Fruit fly (Drosophila melanogaster) whole organism, adult: Measurements from ENCODE around the gene Ncoa6.

ENCODE experiments used
- CG11617 ChIP-seq: fragments of 200-800 bp; sonication (Bioruptor generic); optimal IDR thresholded peaks from 2 replicates; lab custom pipeline; 2017; ENCODE audit warnings: mild to moderate bottlenecking, missing biosample characterization, missing genetic modification reagents, missing genetic modification characterization
- CG12768 ChIP-seq: fragments of 200-800 bp; sonication (Bioruptor generic); optimal IDR thresholded peaks from 2 replicates; lab custom pipeline; 2017; ENCODE audit warnings: missing biosample characterization, missing genetic modification characterization, mild to moderate bottlenecking, moderate library complexity, missing genetic modification reagents
- CG14711 ChIP-seq: fragments of 200-800 bp; sonication (Bioruptor generic); optimal IDR thresholded peaks from 2 replicates; lab custom pipeline; 2018; ENCODE audit warnings: missing biosample characterization, mild to moderate bottlenecking, missing genetic modification characterization, moderate library complexity
- CG1620 ChIP-seq: fragments of 200-800 bp; sonication (Bioruptor generic); optimal IDR thresholded peaks from 2 replicates; lab custom pipeline; 2016; ENCODE audit warnings: missing biosample characterization, missing genetic modification characterization
- CG33017 ChIP-seq: fragments of 200-800 bp; sonication (Bioruptor generic); optimal IDR thresholded peaks from 2 replicates; lab custom pipeline; 2018; ENCODE audit warnings: missing biosample characterization, mild to moderate bottlenecking, missing genetic modification characterization, moderate library complexity
- CG5204 ChIP-seq: fragments of 200-800 bp; sonication (Bioruptor generic); optimal IDR thresholded peaks from 2 replicates; lab custom pipeline; 2016; ENCODE audit warnings: missing biosample characterization, missing genetic modification characterization
- CG7045 ChIP-seq: fragments of 200-800 bp; sonication (Bioruptor generic); optimal IDR thresholded peaks from 2 replicates; lab custom pipeline; 2017; ENCODE audit warnings: missing biosample characterization, mild to moderate bottlenecking, missing genetic modification characterization
- CG7101 ChIP-seq: fragments of 200-800 bp; sonication (Bioruptor generic); optimal IDR thresholded peaks from 2 replicates; lab custom pipeline; 2018; ENCODE audit warnings: missing biosample characterization, mild to moderate bottlenecking, missing genetic modification characterization, moderate library complexity
- Clk ChIP-seq: fragments of 200-800 bp; sonication (Bioruptor generic); optimal IDR thresholded peaks from 2 replicates; lab custom pipeline; 2017; ENCODE audit warnings: missing biosample characterization, missing genetic modification characterization
- Crg-1 ChIP-seq: fragments of 200-800 bp; sonication (Bioruptor generic); optimal IDR thresholded peaks from 2 replicates; lab custom pipeline; 2016; ENCODE audit warnings: missing biosample characterization, missing genetic modification characterization
- Hr96 ChIP-seq: fragments of 200-800 bp; sonication (Bioruptor generic); optimal IDR thresholded peaks from 2 replicates; lab custom pipeline; 2016; ENCODE audit warnings: missing biosample characterization, missing genetic modification characterization
- Mnt ChIP-seq: fragments of 200-800 bp; sonication (Bioruptor generic); optimal IDR thresholded peaks from 2 replicates; lab custom pipeline; 2016; ENCODE audit warnings: missing biosample characterization, mild to moderate bottlenecking, missing genetic modification characterization
- bab1 ChIP-seq: fragments of 200-800 bp; sonication (Bioruptor generic); optimal IDR thresholded peaks from 3 replicates; lab custom pipeline; 2019; ENCODE audit warnings: missing biosample characterization, mild to moderate bottlenecking, missing genetic modification characterization, moderate library complexity
- cic ChIP-seq: fragments of 200-800 bp; sonication (Bioruptor generic); optimal IDR thresholded peaks from 2 replicates; lab custom pipeline; 2017; ENCODE audit warnings: missing biosample characterization, mild to moderate bottlenecking, missing genetic modification characterization, moderate library complexity
- cnc ChIP-seq, 2 experiments: fragments of >200 bp; optimal IDR thresholded peaks; 2 replicates each; lab custom pipeline; 2017
- kay ChIP-seq: fragments of 200-800 bp; sonication (Bioruptor generic); peaks from one replicate; lab custom pipeline; 2016; ENCODE audit warnings: missing biosample characterization, missing genetic modification characterization, borderline replicate concordance
- ovo ChIP-seq: fragments of 200-800 bp; sonication (Bioruptor generic); optimal IDR thresholded peaks from 2 replicates; lab custom pipeline; 2016; ENCODE audit warnings: missing biosample characterization, missing genetic modification characterization
- pad ChIP-seq: fragments of 200-800 bp; sonication (Bioruptor generic); optimal IDR thresholded peaks from 3 replicates; lab custom pipeline; 2017; ENCODE audit warnings: missing biosample characterization, missing genetic modification characterization, mild to moderate bottlenecking, moderate library complexity, missing genetic modification reagents
- tj ChIP-seq: fragments of 200-800 bp; sonication (Bioruptor generic); optimal IDR thresholded peaks from 3 replicates; lab custom pipeline; 2017; ENCODE audit warnings: missing biosample characterization, mild to moderate bottlenecking, missing genetic modification characterization, moderate library complexity
- toe ChIP-seq: fragments of 200-800 bp; sonication (Bioruptor generic); optimal IDR thresholded peaks from 2 replicates; lab custom pipeline; 2016; ENCODE audit warnings: missing biosample characterization, missing genetic modification characterization

Ncoa6 gene

DNA sequence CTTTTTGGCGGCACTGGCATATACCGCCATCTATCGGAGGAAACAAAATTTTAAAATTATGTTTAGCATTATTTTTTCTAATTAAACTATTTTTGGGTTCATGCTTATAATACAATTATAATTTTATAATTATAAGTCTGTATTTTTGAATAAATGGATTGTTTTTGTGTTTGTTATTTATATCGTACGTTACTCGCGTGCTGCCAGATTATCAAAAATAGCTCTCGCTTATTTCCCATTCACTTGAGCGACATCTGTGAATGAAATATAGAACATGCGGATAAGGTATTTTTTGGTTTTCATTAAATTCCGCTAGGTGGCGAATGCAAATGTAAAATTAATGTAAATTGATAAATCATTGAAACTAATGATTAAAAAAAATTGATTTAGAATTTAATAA lies 39.4 kb upstream of the Ncoa6 start:
- TF ChIP-seq Hr96 (GFP tag; lab: Kevin White, UChicago), result no peak
- no peak for TF ChIP-seq toe
- no peak for TF ChIP-seq CG11617 (GFP tag; lab: Kevin White, UChicago)
- no peak for TF ChIP-seq cic (GFP tag; lab: Kevin White, UChicago)
- TF ChIP-seq CG5204 (GFP tag; lab: Kevin White, UChicago), result no peak
- no peak for TF ChIP-seq CG1620 (GFP tag; lab: Kevin White, UChicago)
- no peak for TF ChIP-seq CG33017 (tag; lab: Kevin White, UChicago)
- TF ChIP-seq kay (GFP tag; lab: Kevin White, UChicago), result no peak

DNA sequence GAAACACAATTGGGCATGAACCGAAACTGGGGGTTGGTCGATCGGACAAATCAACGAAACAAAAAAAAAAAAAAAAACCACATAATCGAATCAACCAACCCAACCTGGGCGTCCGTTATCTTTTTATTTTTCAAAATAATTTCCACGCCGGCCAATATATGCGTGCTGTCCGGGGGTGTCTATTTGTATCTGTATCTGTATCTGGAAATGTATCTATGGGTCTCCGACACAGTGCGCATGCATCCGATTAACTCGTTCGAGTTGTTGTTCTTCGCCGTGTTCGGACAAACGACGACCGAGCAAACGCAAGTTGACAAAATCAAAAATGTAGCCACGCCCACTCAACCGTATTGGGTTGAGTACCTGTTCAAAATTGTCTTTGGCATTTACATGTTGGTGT lies 35.9 kb upstream of the Ncoa6 start:
- no peak for TF ChIP-seq CG7045 (GFP tag; lab: Kevin White, UChicago)

DNA sequence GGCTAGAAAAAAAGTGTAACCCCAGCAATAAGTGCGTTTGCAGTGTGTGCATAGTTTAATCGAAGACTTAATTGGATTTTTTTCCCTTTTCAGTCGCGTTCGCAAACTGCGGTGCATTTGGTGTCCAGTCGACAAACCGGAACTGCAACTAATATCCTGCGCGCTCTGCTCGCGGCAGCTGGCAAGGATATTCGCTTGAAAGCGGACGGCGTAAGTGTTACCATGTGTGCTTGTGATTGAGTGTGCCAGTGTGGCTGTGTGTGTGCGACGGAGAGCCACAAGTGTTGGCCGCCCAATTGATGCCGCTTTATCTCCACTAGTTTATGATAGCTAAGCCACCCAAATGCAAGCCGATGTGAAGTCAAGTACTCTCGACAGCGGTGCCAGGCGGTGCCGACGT lies 27.0 kb upstream of the Ncoa6 start:
- no peak for TF ChIP-seq tj (GFP tag; lab: Kevin White, UChicago)
- no peak for TF ChIP-seq Clk (GFP tag; lab: Kevin White, UChicago)
- no peak for TF ChIP-seq Hr96 (GFP tag; lab: Kevin White, UChicago)
- TF ChIP-seq toe, result no peak
- no peak for TF ChIP-seq ovo
- no peak for TF ChIP-seq kay (GFP tag; lab: Kevin White, UChicago)
- no peak for TF ChIP-seq CG11617 (GFP tag; lab: Kevin White, UChicago)
- TF ChIP-seq CG5204 (GFP tag; lab: Kevin White, UChicago), result no peak
- no peak for TF ChIP-seq cnc (optimal IDR thresholded peaks at IDR 0.05; lab: Kevin White, UChicago)
- TF ChIP-seq CG12768 (GFP tag; lab: Kevin White, UChicago), result no peak
- no peak for TF ChIP-seq pad (GFP tag; lab: Kevin White, UChicago)
- TF ChIP-seq CG33017 (tag; lab: Kevin White, UChicago), result no peak
- TF ChIP-seq Crg-1 (GFP tag; lab: Kevin White, UChicago), result no peak
- TF ChIP-seq CG7045 (GFP tag; lab: Kevin White, UChicago), result no peak
- TF ChIP-seq cic (GFP tag; lab: Kevin White, UChicago), result no peak
- no peak for TF ChIP-seq Mnt (GFP tag; lab: Kevin White, UChicago)
- no peak for TF ChIP-seq CG7101 (tag; lab: Kevin White, UChicago)
- TF ChIP-seq CG14711 (tag; lab: Kevin White, UChicago), result no peak
- TF ChIP-seq bab1 (GFP tag; lab: Kevin White, UChicago), result no peak
- TF ChIP-seq CG1620 (GFP tag; lab: Kevin White, UChicago), result no peak

DNA sequence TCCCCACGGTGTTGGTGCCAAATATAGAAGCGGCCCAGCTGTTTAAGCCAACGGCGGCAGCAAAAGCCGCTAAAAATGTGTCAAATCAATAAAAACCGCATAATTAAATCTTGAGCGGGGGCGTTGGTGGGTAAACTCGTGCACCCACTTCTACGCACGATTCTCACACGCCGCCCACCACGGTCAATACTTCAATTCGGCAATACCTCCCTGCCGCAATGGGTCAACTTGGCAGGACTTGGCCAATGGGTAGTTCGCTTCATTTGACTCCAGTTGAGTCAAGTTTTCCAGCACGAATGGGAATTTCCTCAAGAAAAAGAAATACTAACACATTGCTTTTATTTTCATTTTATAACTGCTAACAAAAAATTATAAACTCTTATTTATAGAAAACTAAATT lies 22.1 kb upstream of the Ncoa6 start:
- TF ChIP-seq Clk (GFP tag; lab: Kevin White, UChicago), result no peak
- TF ChIP-seq pad (GFP tag; lab: Kevin White, UChicago), result no peak
- TF ChIP-seq CG11617 (GFP tag; lab: Kevin White, UChicago), result no peak
- no peak for TF ChIP-seq CG14711 (tag; lab: Kevin White, UChicago)
- no peak for TF ChIP-seq CG7045 (GFP tag; lab: Kevin White, UChicago)

DNA sequence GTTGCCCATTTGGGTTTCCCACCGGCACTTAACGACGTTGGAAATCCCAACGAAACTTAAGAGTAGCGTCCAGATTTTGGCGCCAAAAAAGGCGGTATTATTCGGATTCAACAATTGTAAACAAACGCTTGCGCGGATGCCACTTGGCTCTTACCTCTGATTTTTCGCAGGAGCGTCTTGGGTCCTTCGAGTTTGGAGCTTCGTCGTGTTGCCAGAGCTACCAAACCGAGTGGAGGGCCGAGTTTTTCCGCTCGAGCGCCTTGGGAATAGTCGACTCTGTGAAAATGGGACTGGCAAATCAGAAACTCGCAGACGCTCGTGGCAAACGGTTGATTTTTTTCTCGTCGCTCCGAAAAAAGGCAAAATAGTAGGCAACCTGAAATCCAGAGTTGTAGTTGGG lies 19.4 kb upstream of the Ncoa6 start, which contains the start of gene nompC:
nompC (plus strand) TSS at position 301 of the 400 bp plus-strand sequence.
- no peak for TF ChIP-seq CG33017 (tag; lab: Kevin White, UChicago)
- TF ChIP-seq CG11617 (GFP tag; lab: Kevin White, UChicago), result no peak
- TF ChIP-seq cnc (optimal IDR thresholded peaks at IDR 0.05; lab: Kevin White, UChicago), result no peak
- TF ChIP-seq CG7045 (GFP tag; lab: Kevin White, UChicago), result no peak
- TF ChIP-seq pad (GFP tag; lab: Kevin White, UChicago), result no peak
- no peak for TF ChIP-seq Crg-1 (GFP tag; lab: Kevin White, UChicago)
- no peak for TF ChIP-seq toe
- TF ChIP-seq CG1620 (GFP tag; lab: Kevin White, UChicago), result no peak
- no peak for TF ChIP-seq tj (GFP tag; lab: Kevin White, UChicago)
- TF ChIP-seq ovo, result no peak
- no peak for TF ChIP-seq CG12768 (GFP tag; lab: Kevin White, UChicago)
- TF ChIP-seq bab1 (GFP tag; lab: Kevin White, UChicago), result no peak
- TF ChIP-seq kay (GFP tag; lab: Kevin White, UChicago), result no peak

DNA sequence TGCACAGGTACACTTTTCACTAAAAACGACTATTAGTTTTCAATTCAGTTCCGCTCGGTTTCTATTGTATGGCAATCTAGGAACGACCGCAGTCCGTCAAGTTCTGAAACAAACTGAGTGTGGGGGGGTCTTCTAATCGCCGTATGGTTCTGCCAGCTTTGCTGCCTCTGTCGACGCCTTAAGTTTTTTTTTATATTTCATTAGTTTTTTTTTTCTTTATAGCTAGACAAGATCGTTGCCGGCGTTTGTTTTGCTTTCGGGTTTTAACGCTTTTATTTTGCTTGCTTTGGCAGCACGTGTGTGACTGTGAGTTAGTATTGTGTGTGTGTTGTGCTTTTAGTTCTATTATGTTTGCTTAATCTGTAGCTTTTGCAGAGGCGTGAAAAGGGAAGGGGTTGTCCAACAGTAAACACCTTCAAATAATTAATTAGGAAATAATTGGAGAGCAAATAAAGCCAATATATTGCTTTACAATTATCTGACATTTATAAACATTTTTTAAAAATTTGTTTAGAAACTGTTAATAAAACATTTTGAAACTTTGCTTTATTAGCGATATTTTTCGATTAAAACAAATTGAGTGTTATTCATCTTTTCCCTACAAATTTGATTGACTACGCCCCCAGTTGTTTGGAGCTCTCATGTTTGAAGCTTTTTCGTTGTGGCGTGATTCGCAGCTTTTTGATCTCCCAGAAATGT lies 15.8 kb upstream of the Ncoa6 start, which contains the start of gene Acsf2:
Acsf2 (minus strand) TSS at position 116 of the 699 bp plus-strand sequence.
- TF ChIP-seq CG7101 (tag; lab: Kevin White, UChicago), result peak; percentile 99
- TF ChIP-seq CG14711 (tag; lab: Kevin White, UChicago), result peak; percentile 97
- peak; percentile 92 for TF ChIP-seq bab1 (GFP tag; lab: Kevin White, UChicago)
- TF ChIP-seq kay (GFP tag; lab: Kevin White, UChicago), result peak; percentile 96
- TF ChIP-seq Clk (GFP tag; lab: Kevin White, UChicago), result peak; percentile 96
- peak; percentile 69 for TF ChIP-seq ovo
- TF ChIP-seq cnc (optimal IDR thresholded peaks at IDR 0.05; lab: Kevin White, UChicago), result no peak
- TF ChIP-seq CG12768 (GFP tag; lab: Kevin White, UChicago), result peak; percentile 99
- peak; percentile 95 for TF ChIP-seq Mnt (GFP tag; lab: Kevin White, UChicago)
- peak; percentile 94 for TF ChIP-seq pad (GFP tag; lab: Kevin White, UChicago)
- TF ChIP-seq tj (GFP tag; lab: Kevin White, UChicago), result peak; percentile 87
- peak; percentile 98 for TF ChIP-seq Crg-1 (GFP tag; lab: Kevin White, UChicago)
- peak; percentile 97 for TF ChIP-seq CG1620 (GFP tag; lab: Kevin White, UChicago)
- peak; percentile 99 for TF ChIP-seq toe
- TF ChIP-seq CG5204 (GFP tag; lab: Kevin White, UChicago), result peak; percentile 98
- peak; percentile 99 for TF ChIP-seq CG33017 (tag; lab: Kevin White, UChicago)
- peak; percentile 98 for TF ChIP-seq CG11617 (GFP tag; lab: Kevin White, UChicago)
- TF ChIP-seq CG7045 (GFP tag; lab: Kevin White, UChicago), result peak; percentile 99
- peak; percentile 92 for TF ChIP-seq cic (GFP tag; lab: Kevin White, UChicago)
- TF ChIP-seq Hr96 (GFP tag; lab: Kevin White, UChicago), result peak; percentile 97
